Fruit fly (Drosophila melanogaster): ENCODE results near the gene chm.
A peak's percentile ranks its signal among the peaks of the same experiment; 100 is the strongest.

Gene chm

dm6 chr2L:7422429-7423283, 10.4 kb downstream of the chm start:
- TF ChIP-seq tj (GFP tag; optimal IDR thresholded peaks at IDR 0.05) (peak; percentile 72), toe (GFP tag; optimal IDR thresholded peaks at IDR 0.05) (peak; percentile 1), CG1620 (GFP tag; optimal IDR thresholded peaks at IDR 0.05) (no peak), CG7101 (tag; optimal IDR thresholded peaks at IDR 0.05) (peak; percentile 18), Mnt (GFP tag; optimal IDR thresholded peaks at IDR 0.05) (peak; percentile 35), CG5204 (GFP tag; optimal IDR thresholded peaks at IDR 0.05) (peak; percentile 37), kay (GFP tag; ENCODE audit: borderline replicate concordance) (peak; percentile 87), pad (GFP tag; optimal IDR thresholded peaks at IDR 0.05) (no peak), Clk (GFP tag; optimal IDR thresholded peaks at IDR 0.05) (no peak), Crg-1 (GFP tag; optimal IDR thresholded peaks at IDR 0.05) (no peak), ovo (GFP tag; optimal IDR thresholded peaks at IDR 0.05) (no peak), CG33017 (tag; optimal IDR thresholded peaks at IDR 0.05) (no peak), cnc (optimal IDR thresholded peaks at IDR 0.05) (no peak), Hr96 (GFP tag; optimal IDR thresholded peaks at IDR 0.05) (no peak), CG14711 (tag; optimal IDR thresholded peaks at IDR 0.05) (no peak), CG11617 (GFP tag; optimal IDR thresholded peaks at IDR 0.05) (no peak)

- TF ChIP-seq Hr96 (GFP tag; optimal IDR thresholded peaks at IDR 0.05) (peak; percentile 77), ovo (GFP tag; optimal IDR thresholded peaks at IDR 0.05) (peak; percentile 56), Clk (GFP tag; optimal IDR thresholded peaks at IDR 0.05) (peak; percentile 34), cnc (optimal IDR thresholded peaks at IDR 0.05) (no peak), toe (GFP tag; optimal IDR thresholded peaks at IDR 0.05) (peak; percentile 61), CG7101 (tag; optimal IDR thresholded peaks at IDR 0.05) (peak; percentile 66), CG14711 (tag; optimal IDR thresholded peaks at IDR 0.05) (peak; percentile 74), tj (GFP tag; optimal IDR thresholded peaks at IDR 0.05) (peak; percentile 65), kay (GFP tag; ENCODE audit: borderline replicate concordance) (no peak), CG7045 (GFP tag; optimal IDR thresholded peaks at IDR 0.05) (peak; percentile 68), bab1 (GFP tag; optimal IDR thresholded peaks at IDR 0.05) (peak; percentile 71), CG11617 (GFP tag; optimal IDR thresholded peaks at IDR 0.05) (peak; percentile 41), Mnt (GFP tag; optimal IDR thresholded peaks at IDR 0.05) (peak; percentile 83), CG5204 (GFP tag; optimal IDR thresholded peaks at IDR 0.05) (no peak), cic (GFP tag; optimal IDR thresholded peaks at IDR 0.05) (peak; percentile 78), CG12768 (GFP tag; optimal IDR thresholded peaks at IDR 0.05) (peak; percentile 72), CG1620 (GFP tag; optimal IDR thresholded peaks at IDR 0.05) (peak; percentile 32), pad (GFP tag; optimal IDR thresholded peaks at IDR 0.05) (peak; percentile 100), CG33017 (tag; optimal IDR thresholded peaks at IDR 0.05) (peak; percentile 23), Crg-1 (GFP tag; optimal IDR thresholded peaks at IDR 0.05) (peak; percentile 29)
Observed at dm6 chr2L:7423333-7423895, 11.2 kb downstream of the chm start.

- no peak for TF ChIP-seq bab1 (GFP tag; optimal IDR thresholded peaks at IDR 0.05)
- peak; percentile 89 for TF ChIP-seq tj (GFP tag; optimal IDR thresholded peaks at IDR 0.05)
Observed at dm6 chr2L:7424282-7424905, 12.2 kb downstream of the chm start.

- TF ChIP-seq Mnt (GFP tag; optimal IDR thresholded peaks at IDR 0.05) (no peak), ovo (GFP tag; optimal IDR thresholded peaks at IDR 0.05) (no peak), toe (GFP tag; optimal IDR thresholded peaks at IDR 0.05) (no peak), CG7045 (GFP tag; optimal IDR thresholded peaks at IDR 0.05) (peak; percentile 74), Hr96 (GFP tag; optimal IDR thresholded peaks at IDR 0.05) (peak; percentile 9), CG1620 (GFP tag; optimal IDR thresholded peaks at IDR 0.05) (peak; percentile 51), cnc (optimal IDR thresholded peaks at IDR 0.05) (no peak), CG7101 (tag; optimal IDR thresholded peaks at IDR 0.05) (peak; percentile 90), CG33017 (tag; optimal IDR thresholded peaks at IDR 0.05) (peak; percentile 89), pad (GFP tag; optimal IDR thresholded peaks at IDR 0.05) (peak; percentile 22), Crg-1 (GFP tag; optimal IDR thresholded peaks at IDR 0.05) (peak; percentile 59), CG11617 (GFP tag; optimal IDR thresholded peaks at IDR 0.05) (peak; percentile 72), CG14711 (tag; optimal IDR thresholded peaks at IDR 0.05) (peak; percentile 86), cic (GFP tag; optimal IDR thresholded peaks at IDR 0.05) (peak; percentile 59), kay (GFP tag; ENCODE audit: borderline replicate concordance) (peak; percentile 94), bab1 (GFP tag; optimal IDR thresholded peaks at IDR 0.05) (peak; percentile 84), CG5204 (GFP tag; optimal IDR thresholded peaks at IDR 0.05) (no peak), tj (GFP tag; optimal IDR thresholded peaks at IDR 0.05) (peak; percentile 59), Clk (GFP tag; optimal IDR thresholded peaks at IDR 0.05) (peak; percentile 10), CG12768 (GFP tag; optimal IDR thresholded peaks at IDR 0.05) (peak; percentile 87)
Observed at dm6 chr2L:7424907-7425689, 12.9 kb downstream of the chm start.

dm6 chr2L:7425690-7426056, 13.5 kb downstream of the chm start:
- TF ChIP-seq Hr96 (GFP tag; optimal IDR thresholded peaks at IDR 0.05), result no peak
- TF ChIP-seq Clk (GFP tag; optimal IDR thresholded peaks at IDR 0.05), result no peak
- no peak for TF ChIP-seq Mnt (GFP tag; optimal IDR thresholded peaks at IDR 0.05)
- TF ChIP-seq CG33017 (tag; optimal IDR thresholded peaks at IDR 0.05), result no peak
- TF ChIP-seq CG7101 (tag; optimal IDR thresholded peaks at IDR 0.05), result no peak
- no peak for TF ChIP-seq cic (GFP tag; optimal IDR thresholded peaks at IDR 0.05)
- TF ChIP-seq bab1 (GFP tag; optimal IDR thresholded peaks at IDR 0.05), result no peak
- no peak for TF ChIP-seq toe (GFP tag; optimal IDR thresholded peaks at IDR 0.05)
- TF ChIP-seq CG5204 (GFP tag; optimal IDR thresholded peaks at IDR 0.05), result no peak
- TF ChIP-seq tj (GFP tag; optimal IDR thresholded peaks at IDR 0.05), result no peak

Data from whole organism, adult.